Fruit fly (Drosophila melanogaster): ENCODE results near the gene CG6204.

DNA sequence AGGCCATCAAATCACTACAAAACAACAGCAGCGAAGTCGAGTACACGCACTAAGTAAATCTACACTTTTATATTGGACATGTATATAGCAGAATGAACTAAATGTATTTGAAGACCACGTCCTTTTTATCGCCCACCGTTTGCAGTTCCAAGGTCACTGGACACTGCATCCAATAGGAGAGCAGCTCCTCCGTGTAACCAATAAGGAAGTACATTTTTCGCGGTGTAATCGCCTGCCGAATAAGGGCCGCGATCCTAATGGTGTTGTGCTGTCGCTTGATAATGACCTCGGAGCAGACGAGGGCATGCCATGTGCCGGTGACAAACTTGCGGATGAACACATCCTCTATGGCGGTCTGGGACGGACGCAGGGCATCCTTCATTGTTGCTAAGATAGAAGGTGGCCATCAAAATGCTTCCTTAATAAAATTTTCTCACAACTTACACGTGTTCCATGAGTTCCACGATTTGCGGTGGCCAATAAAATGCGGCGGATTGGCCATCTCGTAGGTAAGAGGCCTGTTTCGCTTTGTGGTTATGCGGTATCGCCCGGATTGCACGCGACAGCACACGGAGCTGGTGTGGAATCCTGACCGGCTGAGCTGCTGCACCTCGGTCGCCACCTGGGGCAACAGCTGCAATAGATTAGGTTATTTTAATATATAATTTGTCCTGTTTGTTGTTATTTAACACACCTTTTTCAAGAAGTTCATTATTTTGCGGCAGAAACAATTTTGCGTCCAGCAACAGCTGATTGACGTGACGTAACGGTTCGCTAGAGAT lies 30.7 kb upstream of the CG6204 start, which contains the start of gene mRpS24:
- TF ChIP-seq CG8478 (optimal IDR thresholded peaks at IDR 0.05), result no peak
- TF ChIP-seq CTCF (optimal IDR thresholded peaks at IDR 0.05), result no peak

Data from S2 (cell line).